Worm (Caenorhabditis elegans) whole organism, L2 larva: ENCODE measurements around the gene tnt-2.

Experiments used
- aly-2 ChIP-seq: fragments of 150-350 bp; optimal IDR thresholded peaks from 2 replicates; lab custom pipeline; 2014; ENCODE audit warnings: missing biosample characterization, missing genetic modification characterization
- lsy-2 ChIP-seq, 2 experiments: fragments of 150-350 bp in 1 of 2; sonication (generic microtip) in 1 of 2; optimal IDR thresholded peaks; 2 replicates each; lab custom pipeline; 2014 to 2017; ENCODE audit warnings: missing biosample characterization in 2 of 2, missing genetic modification characterization in 2 of 2
- nhr-25 ChIP-seq: fragments of 150-350 bp; sonication (generic microtip); optimal IDR thresholded peaks from 3 replicates; lab custom pipeline; 2014; ENCODE audit warnings: missing biosample characterization, missing genetic modification characterization
- sma-9 ChIP-seq, 2 experiments: fragments of 150-350 bp in 1 of 2; sonication (generic microtip) in 1 of 2; optimal IDR thresholded peaks; 2 replicates each; lab custom pipeline; 2014 to 2016; ENCODE audit warnings: missing genetic modification characterization in 2 of 2, mild to moderate bottlenecking in 1 of 2, missing biosample characterization in 1 of 2, missing compliant biosample characterization in 1 of 2, missing genetic modification reagents in 1 of 2, moderate library complexity in 1 of 2

ce11 chrX:8677873-8678272 lies 45.5 kb downstream of the tnt-2 start:
- TF ChIP-seq nhr-25 (tag; lab: Kevin White, UChicago): no peak
- TF ChIP-seq aly-2 (tag; lab: Kevin White, UChicago): no peak
- TF ChIP-seq lsy-2 (tag; optimal IDR thresholded peaks at IDR 0.05; lab: Kevin White, UChicago): no peak
- no peak for TF ChIP-seq sma-9 (GFP tag; optimal IDR thresholded peaks at IDR 0.05; lab: Kevin White, UChicago)
- TF ChIP-seq sma-9 (tag; optimal IDR thresholded peaks at IDR 0.05; lab: Kevin White, UChicago): no peak
